Worm (Caenorhabditis elegans): ENCODE measurements around the gene C36E6.8.

Gene C36E6.8

DNA sequence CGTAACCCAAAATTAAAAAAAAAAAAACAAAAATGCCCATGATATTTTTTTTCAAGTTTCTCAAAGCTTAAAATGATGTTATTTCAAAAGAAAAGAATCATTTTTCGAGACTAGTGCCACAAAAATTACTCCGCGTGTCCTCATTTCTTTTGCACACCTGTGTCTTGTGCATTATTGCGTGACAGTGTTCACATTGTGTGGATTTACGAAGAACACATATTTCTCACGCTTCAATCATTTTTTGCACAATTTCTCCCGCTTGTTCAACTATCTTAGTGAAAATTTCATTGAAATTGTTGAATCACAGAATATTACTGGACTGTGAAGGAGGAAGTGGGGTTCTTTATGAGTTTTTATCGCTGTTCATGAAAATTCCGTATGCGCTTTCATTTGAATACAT lies 29.6 kb upstream of the C36E6.8 start:
- TF ChIP-seq pes-1 (GFP tag; IDR thresholded peaks at IDR 0.05), result no peak
- no peak for TF ChIP-seq flt-1 (GFP tag; IDR thresholded peaks at IDR 0.05)
- no peak for TF ChIP-seq F13C5.2 (tag; optimal IDR thresholded peaks at IDR 0.05)
- no peak for TF ChIP-seq aly-1 (tag; optimal IDR thresholded peaks at IDR 0.05)
- no peak for TF ChIP-seq hmbx-1 (tag; optimal IDR thresholded peaks at IDR 0.05)
- no peak for TF ChIP-seq hnd-1 (tag; optimal IDR thresholded peaks at IDR 0.05)
- no peak for TF ChIP-seq ama-1 (optimal IDR thresholded peaks at IDR 0.05)
- no peak for TF ChIP-seq scrt-1 (GFP tag; IDR thresholded peaks at IDR 0.05)
- TF ChIP-seq tra-4 (tag; optimal IDR thresholded peaks at IDR 0.05), result no peak
- no peak for TF ChIP-seq tbx-11 (GFP tag; IDR thresholded peaks at IDR 0.05)
- TF ChIP-seq tbx-37 (GFP tag; conservative IDR thresholded peaks at IDR 0.05), result no peak
- TF ChIP-seq ceh-13 (GFP tag; optimal IDR thresholded peaks at IDR 0.05), result no peak
- TF ChIP-seq ceh-36 (tag; optimal IDR thresholded peaks at IDR 0.05), result no peak
- no peak for TF ChIP-seq hmg-4 (GFP tag; optimal IDR thresholded peaks at IDR 0.05)

DNA sequence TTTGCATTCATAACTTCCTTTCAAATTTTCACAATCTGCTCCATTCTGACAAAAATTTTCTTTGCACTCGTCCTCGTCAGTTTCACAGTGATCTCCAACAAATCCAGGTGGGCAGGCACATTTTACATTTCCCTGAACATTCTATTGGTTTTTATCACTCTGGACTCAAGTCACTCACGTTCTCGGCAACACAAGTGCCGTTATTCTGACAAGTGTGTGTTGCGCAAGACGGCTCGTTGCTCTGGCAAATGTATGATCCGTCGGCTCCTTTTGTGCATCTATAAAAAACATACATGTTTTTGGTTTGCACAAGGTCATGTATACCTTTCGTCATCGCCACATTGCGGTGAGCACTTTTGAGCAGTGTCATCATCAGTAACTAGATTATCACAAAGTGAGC lies 25.8 kb upstream of the C36E6.8 start:
- TF ChIP-seq ceh-36 (tag; optimal IDR thresholded peaks at IDR 0.05) (no peak), scrt-1 (GFP tag; IDR thresholded peaks at IDR 0.05) (no peak), F13C5.2 (tag; optimal IDR thresholded peaks at IDR 0.05) (no peak), ceh-13 (GFP tag; optimal IDR thresholded peaks at IDR 0.05) (no peak), ama-1 (optimal IDR thresholded peaks at IDR 0.05) (no peak), hnd-1 (tag; optimal IDR thresholded peaks at IDR 0.05) (no peak), hmbx-1 (tag; optimal IDR thresholded peaks at IDR 0.05) (no peak)

DNA sequence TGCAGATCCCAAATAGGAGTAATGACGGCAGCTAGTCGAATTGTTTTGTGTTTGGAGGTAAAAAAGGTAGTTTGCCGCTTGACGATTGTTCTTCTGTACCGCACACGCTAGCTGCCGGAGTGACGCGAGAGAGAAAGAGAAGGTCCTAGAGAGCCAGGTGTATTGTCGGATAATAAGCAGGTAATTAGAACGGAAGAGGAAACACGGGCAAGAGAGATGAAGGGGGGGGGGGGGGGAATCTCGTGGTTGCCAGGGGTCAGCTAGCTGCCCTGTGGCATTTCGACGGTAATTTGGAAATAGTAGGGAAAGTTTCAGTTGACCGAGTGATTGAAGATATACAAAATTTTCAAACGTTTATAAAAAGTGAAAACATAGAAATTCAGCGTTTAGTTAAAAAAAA lies 24.6 kb upstream of the C36E6.8 start, which contains the start of gene crb-1:
Gene crb-1, minus strand, starts transcription at position 147 of the 400 bp plus-strand sequence.
- TF ChIP-seq flt-1 (GFP tag; IDR thresholded peaks at IDR 0.05), result no peak
- TF ChIP-seq hmg-4 (GFP tag; optimal IDR thresholded peaks at IDR 0.05), result no peak
- TF ChIP-seq aly-1 (tag; optimal IDR thresholded peaks at IDR 0.05), result no peak
- no peak for TF ChIP-seq B0310.2 (tag; optimal IDR thresholded peaks at IDR 0.05)
- TF ChIP-seq ceh-13 (GFP tag; optimal IDR thresholded peaks at IDR 0.05), result no peak
- TF ChIP-seq ama-1 (optimal IDR thresholded peaks at IDR 0.05), result no peak
- TF ChIP-seq F13C5.2 (tag; optimal IDR thresholded peaks at IDR 0.05), result no peak
- no peak for TF ChIP-seq scrt-1 (GFP tag; IDR thresholded peaks at IDR 0.05)
- no peak for TF ChIP-seq tra-4 (tag; optimal IDR thresholded peaks at IDR 0.05)
- TF ChIP-seq pes-1 (GFP tag; IDR thresholded peaks at IDR 0.05), result no peak
- no peak for TF ChIP-seq ceh-36 (tag; optimal IDR thresholded peaks at IDR 0.05)
- TF ChIP-seq ets-7 (tag; optimal IDR thresholded peaks at IDR 0.05), result no peak
- no peak for TF ChIP-seq hmbx-1 (tag; optimal IDR thresholded peaks at IDR 0.05)
- no peak for TF ChIP-seq tbx-37 (GFP tag; conservative IDR thresholded peaks at IDR 0.05)
- TF ChIP-seq hnd-1 (tag; optimal IDR thresholded peaks at IDR 0.05), result no peak
- TF ChIP-seq sea-1 (GFP tag; conservative IDR thresholded peaks at IDR 0.05), result no peak
- TF ChIP-seq tbx-11 (GFP tag; IDR thresholded peaks at IDR 0.05), result no peak

DNA sequence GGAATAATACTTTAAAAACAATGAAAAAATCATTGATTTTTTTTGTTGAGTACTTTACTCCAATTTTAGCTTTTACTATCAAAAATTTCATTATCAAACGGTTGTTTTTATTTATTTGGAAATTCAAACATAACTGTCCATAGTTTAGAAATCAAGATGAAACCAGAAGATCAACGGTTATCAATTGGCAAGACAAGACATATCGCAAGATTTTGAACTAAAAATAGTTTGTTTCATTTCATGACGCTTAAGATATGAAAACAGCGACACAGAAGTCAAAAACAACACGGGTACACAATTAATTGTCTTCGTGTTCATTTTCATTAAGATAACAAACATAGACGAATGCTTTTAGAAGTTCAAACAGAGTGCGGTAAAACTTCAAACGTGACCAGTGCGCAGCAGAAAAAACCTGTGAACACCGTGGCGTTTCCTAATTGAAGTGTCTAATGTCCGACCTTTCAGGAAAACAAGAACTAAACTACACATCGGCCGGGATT lies 20.9 kb upstream of the C36E6.8 start:
- TF ChIP-seq tbx-37 (GFP tag; conservative IDR thresholded peaks at IDR 0.05) (no peak), hmbx-1 (tag; optimal IDR thresholded peaks at IDR 0.05) (no peak), B0310.2 (tag; optimal IDR thresholded peaks at IDR 0.05) (no peak), tbx-11 (GFP tag; IDR thresholded peaks at IDR 0.05) (no peak), ets-7 (tag; optimal IDR thresholded peaks at IDR 0.05) (no peak), sea-1 (GFP tag; conservative IDR thresholded peaks at IDR 0.05) (no peak), hnd-1 (tag; optimal IDR thresholded peaks at IDR 0.05) (no peak), flt-1 (GFP tag; IDR thresholded peaks at IDR 0.05) (no peak), hmg-4 (GFP tag; optimal IDR thresholded peaks at IDR 0.05) (no peak), pes-1 (GFP tag; IDR thresholded peaks at IDR 0.05) (no peak), aly-1 (tag; optimal IDR thresholded peaks at IDR 0.05) (no peak), ceh-36 (tag; optimal IDR thresholded peaks at IDR 0.05) (no peak), scrt-1 (GFP tag; IDR thresholded peaks at IDR 0.05) (no peak), tra-4 (tag; optimal IDR thresholded peaks at IDR 0.05) (no peak)

DNA sequence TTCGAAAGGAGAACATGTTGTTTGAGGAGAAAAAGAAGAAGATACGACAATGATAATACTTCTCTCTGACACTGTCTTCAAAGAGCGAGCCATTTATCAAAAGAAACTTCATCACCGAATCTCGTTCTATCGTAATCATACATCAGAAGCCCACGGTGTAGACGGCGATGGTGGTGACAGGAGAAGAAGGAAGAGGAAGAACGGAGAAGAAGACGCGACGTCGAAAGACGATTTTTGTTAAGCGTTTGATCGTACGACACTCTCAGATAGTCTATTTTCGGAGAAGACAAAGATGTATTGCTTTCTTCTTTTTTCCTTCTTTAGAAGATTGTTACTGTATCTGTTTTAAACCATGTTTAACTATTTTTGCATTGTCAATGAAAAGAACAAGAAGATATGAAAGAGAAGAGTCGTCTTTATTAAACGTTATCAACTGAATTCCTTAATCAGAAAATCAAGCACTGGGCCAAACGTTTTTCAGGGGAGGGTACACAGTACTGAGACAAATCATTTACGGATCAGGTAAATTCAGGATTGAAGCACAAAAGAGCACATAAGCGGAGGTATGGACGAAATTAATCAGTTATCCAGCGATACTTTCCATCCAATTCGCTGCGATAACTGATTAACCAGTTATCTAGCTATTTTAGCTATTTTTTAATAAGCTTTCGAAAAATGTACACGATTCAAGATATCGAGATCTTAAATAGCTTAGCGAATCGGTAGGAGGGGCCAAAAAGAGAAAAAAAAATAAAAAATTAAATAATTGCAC lies 18.5 kb upstream of the C36E6.8 start:
- TF ChIP-seq scrt-1 (GFP tag; IDR thresholded peaks at IDR 0.05) (no peak), hnd-1 (tag; optimal IDR thresholded peaks at IDR 0.05) (no peak), ceh-36 (tag; optimal IDR thresholded peaks at IDR 0.05) (no peak), B0310.2 (tag; optimal IDR thresholded peaks at IDR 0.05) (no peak), hmbx-1 (tag; optimal IDR thresholded peaks at IDR 0.05) (no peak), ama-1 (optimal IDR thresholded peaks at IDR 0.05) (no peak), ets-7 (tag; optimal IDR thresholded peaks at IDR 0.05) (no peak), sea-1 (GFP tag; conservative IDR thresholded peaks at IDR 0.05) (no peak), flt-1 (GFP tag; IDR thresholded peaks at IDR 0.05) (no peak), hmg-4 (GFP tag; optimal IDR thresholded peaks at IDR 0.05) (no peak), F13C5.2 (tag; optimal IDR thresholded peaks at IDR 0.05) (no peak), pes-1 (GFP tag; IDR thresholded peaks at IDR 0.05) (no peak), tbx-11 (GFP tag; IDR thresholded peaks at IDR 0.05) (no peak), tra-4 (tag; optimal IDR thresholded peaks at IDR 0.05) (no peak), tbx-37 (GFP tag; conservative IDR thresholded peaks at IDR 0.05) (no peak), ceh-13 (GFP tag; optimal IDR thresholded peaks at IDR 0.05) (no peak), aly-1 (tag; optimal IDR thresholded peaks at IDR 0.05) (no peak)

DNA sequence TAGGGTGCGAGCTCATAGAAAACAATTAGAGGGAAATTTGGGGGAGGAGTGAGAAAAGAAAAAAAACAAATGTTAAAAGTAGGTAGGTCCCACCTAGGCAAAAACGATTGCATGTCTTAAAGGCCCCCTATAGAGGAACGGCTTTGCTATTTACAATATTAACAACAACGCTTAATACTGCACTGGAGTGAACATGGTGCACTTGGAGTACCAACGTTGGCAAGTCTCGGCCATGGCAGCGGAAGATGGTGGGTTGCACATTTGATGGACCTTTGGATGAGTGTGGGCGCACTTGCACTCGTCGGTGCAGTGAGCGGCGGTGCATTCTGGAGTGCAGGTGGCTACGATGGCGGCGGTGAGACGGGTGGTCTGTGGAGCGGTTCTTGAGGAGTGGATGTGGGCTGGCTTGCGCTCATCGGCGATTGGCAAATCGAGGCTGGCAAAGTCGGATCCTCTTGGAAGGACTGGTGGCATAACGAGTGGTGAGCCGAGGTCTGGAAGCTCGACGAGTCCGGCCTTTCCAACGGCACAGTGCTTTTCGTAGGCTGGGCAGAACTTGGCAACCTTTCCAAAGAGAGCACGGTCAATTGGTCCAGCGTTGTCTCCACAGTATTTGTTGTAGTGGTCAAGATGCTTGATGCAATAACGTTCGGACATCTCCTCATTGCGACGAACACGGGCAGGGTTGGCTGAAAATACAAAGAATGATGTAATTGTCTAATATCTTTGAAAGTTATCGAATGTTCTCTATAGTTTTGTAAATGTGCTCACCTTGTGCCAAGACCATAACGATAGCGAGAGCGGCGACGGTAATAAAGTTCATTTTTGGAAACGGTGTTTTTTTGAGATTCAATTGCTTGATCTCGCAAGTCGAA lies 17.7 kb upstream of the C36E6.8 start:
- TF ChIP-seq tbx-37 (GFP tag; conservative IDR thresholded peaks at IDR 0.05), result no peak
- TF ChIP-seq F13C5.2 (tag; optimal IDR thresholded peaks at IDR 0.05), result no peak
- no peak for TF ChIP-seq ceh-13 (GFP tag; optimal IDR thresholded peaks at IDR 0.05)
- TF ChIP-seq hmg-4 (GFP tag; optimal IDR thresholded peaks at IDR 0.05), result no peak
- TF ChIP-seq hnd-1 (tag; optimal IDR thresholded peaks at IDR 0.05), result no peak
- no peak for TF ChIP-seq scrt-1 (GFP tag; IDR thresholded peaks at IDR 0.05)
- no peak for TF ChIP-seq ama-1 (optimal IDR thresholded peaks at IDR 0.05)
- no peak for TF ChIP-seq flt-1 (GFP tag; IDR thresholded peaks at IDR 0.05)
